Worm (Caenorhabditis elegans) whole organism, young adult: Measurements from ENCODE around the gene chdh-1.
A peak's percentile ranks its signal among the peaks of the same experiment; 100 is the strongest.

Experiments used
- B0019.2 ChIP-seq: fragments of 200-800 bp; sonication (Bioruptor generic); conservative IDR thresholded peaks from 2 replicates; pipeline ENCODE4 v1.3.6; 2022; ENCODE audit warnings: missing genetic modification reagents, missing genetic modification characterization, missing compliant biosample characterization
- C17E4.6 ChIP-seq: fragments of 200-800 bp; sonication (Bioruptor generic); IDR thresholded peaks from 2 replicates; pipeline ENCODE4 v1.3.6; 2022; ENCODE audit warnings: missing genetic modification reagents, missing genetic modification characterization, missing compliant biosample characterization
- F23B12.7 ChIP-seq: sonication (generic microtip); optimal IDR thresholded peaks from 2 replicates; lab custom pipeline; 2017; ENCODE audit warnings: missing genetic modification characterization, mild to moderate bottlenecking, missing compliant biosample characterization, antibody characterized with exemption, moderate library complexity; ENCODE audit not compliant: insufficient read depth
- F39B2.1 ChIP-seq: fragments of 200-800 bp; sonication (Bioruptor generic); IDR thresholded peaks from 2 replicates; pipeline ENCODE4 v1.3.6; 2022; ENCODE audit warnings: missing genetic modification reagents, missing genetic modification characterization, missing compliant biosample characterization
- F52B5.7 ChIP-seq: sonication (generic microtip); optimal IDR thresholded peaks from 2 replicates; lab custom pipeline; 2016; ENCODE audit warnings: mild to moderate bottlenecking, missing genetic modification characterization, missing compliant biosample characterization
- K11D2.4 ChIP-seq: fragments of 200-800 bp; sonication (Bioruptor generic); IDR thresholded peaks from 2 replicates; pipeline ENCODE4 v1.3.6; 2022; ENCODE audit warnings: missing genetic modification reagents, missing genetic modification characterization, missing compliant biosample characterization
- Y53F4B.3 ChIP-seq: fragments of 200-800 bp; sonication (Bioruptor generic); IDR thresholded peaks from 2 replicates; pipeline ENCODE4 v1.3.6; 2022; ENCODE audit warnings: missing genetic modification reagents, missing genetic modification characterization, missing compliant biosample characterization
- Y56A3A.18 ChIP-seq: fragments of 200-800 bp; sonication (Bioruptor generic); IDR thresholded peaks from 2 replicates; pipeline ENCODE4 v1.3.6; 2022; ENCODE audit warnings: missing genetic modification reagents, missing genetic modification characterization, missing compliant biosample characterization
- atf-7 ChIP-seq: sonication (generic microtip); optimal IDR thresholded peaks from 2 replicates; lab custom pipeline; 2017; ENCODE audit warnings: mild to moderate bottlenecking, missing genetic modification characterization, missing compliant biosample characterization
- attf-5 ChIP-seq: fragments of 200-800 bp; sonication (Bioruptor generic); optimal IDR thresholded peaks from 2 replicates; lab custom pipeline; 2018; ENCODE audit warnings: mild to moderate bottlenecking, missing genetic modification characterization, missing compliant biosample characterization
- bed-2 ChIP-seq: fragments of 200-800 bp; sonication (Bioruptor generic); IDR thresholded peaks from 2 replicates; pipeline ENCODE4 v1.3.6; 2022; ENCODE audit warnings: missing genetic modification reagents, missing genetic modification characterization, missing compliant biosample characterization
- ceh-27 ChIP-seq: fragments of 200-800 bp; sonication (Bioruptor generic); optimal IDR thresholded peaks from 2 replicates; lab custom pipeline; 2018; ENCODE audit warnings: mild to moderate bottlenecking, missing genetic modification characterization, moderate library complexity, missing compliant biosample characterization
- ceh-58 ChIP-seq: fragments of 200-800 bp; sonication (Bioruptor generic); IDR thresholded peaks from 2 replicates; pipeline ENCODE4 v1.3.6; 2022; ENCODE audit warnings: missing genetic modification characterization, missing compliant biosample characterization
- ceh-91 ChIP-seq: fragments of 200-800 bp; sonication (Bioruptor generic); IDR thresholded peaks from 2 replicates; pipeline ENCODE4 v1.3.6; 2022; ENCODE audit warnings: missing genetic modification reagents, missing genetic modification characterization, missing compliant biosample characterization
- efl-1 ChIP-seq: fragments of 150-350 bp; optimal IDR thresholded peaks from 2 replicates; lab custom pipeline; 2014; ENCODE audit warnings: missing biosample characterization, missing genetic modification reagents, missing genetic modification characterization
- fkh-3 ChIP-seq: sonication (generic microtip); optimal IDR thresholded peaks from 2 replicates; lab custom pipeline; 2016; ENCODE audit warnings: mild to moderate bottlenecking, missing genetic modification characterization, missing compliant biosample characterization
- hmg-1.2 ChIP-seq: fragments of 200-800 bp; sonication (Bioruptor generic); IDR thresholded peaks from 2 replicates; pipeline ENCODE4 v1.3.6; 2022; ENCODE audit warnings: missing genetic modification reagents, missing genetic modification characterization, missing compliant biosample characterization
- hrde-1 ChIP-seq: sonication (generic microtip); optimal IDR thresholded peaks from 2 replicates; lab custom pipeline; 2016; ENCODE audit warnings: missing genetic modification characterization, mild to moderate bottlenecking, missing compliant biosample characterization, moderate library complexity, missing genotype, missing genetic modification reagents, borderline replicate concordance
- let-607 ChIP-seq, 2 experiments: fragments of 200-800 bp in 1 of 2; sonication (Bioruptor generic) in 1 of 2; sonication (generic microtip) in 1 of 2; optimal IDR thresholded peaks; 2 replicates each; lab custom pipeline; 2016 to 2018; ENCODE audit warnings: mild to moderate bottlenecking in 2 of 2, missing compliant biosample characterization in 2 of 2, missing genetic modification characterization in 2 of 2, moderate library complexity in 2 of 2, missing genotype in 1 of 2
- lin-40 ChIP-seq: sonication (generic microtip); optimal IDR thresholded peaks from 2 replicates; lab custom pipeline; 2016; ENCODE audit warnings: missing genetic modification characterization, mild to moderate bottlenecking, missing compliant biosample characterization, missing genotype, missing genetic modification reagents
- lsl-1 ChIP-seq: fragments of 200-800 bp; sonication (Bioruptor generic); optimal IDR thresholded peaks from 2 replicates; lab custom pipeline; 2018; ENCODE audit warnings: mild to moderate bottlenecking, missing genetic modification characterization, moderate library complexity, missing compliant biosample characterization
- lsy-27 ChIP-seq: sonication (generic microtip); optimal IDR thresholded peaks from 2 replicates; lab custom pipeline; 2017; ENCODE audit warnings: missing genetic modification characterization, mild to moderate bottlenecking, missing compliant biosample characterization, antibody characterized with exemption, missing genotype, borderline replicate concordance; ENCODE audit not compliant: insufficient read depth
- madf-10 ChIP-seq: sonication (generic microtip); optimal IDR thresholded peaks from 2 replicates; lab custom pipeline; 2016; ENCODE audit warnings: mild to moderate bottlenecking, missing genetic modification characterization, missing compliant biosample characterization
- madf-6 ChIP-seq: fragments of 200-800 bp; sonication (Bioruptor generic); IDR thresholded peaks from 2 replicates; pipeline ENCODE4 v1.3.6; 2022; ENCODE audit warnings: missing genetic modification reagents, missing genetic modification characterization, missing compliant biosample characterization
- madf-8 ChIP-seq: fragments of 200-800 bp; sonication (Bioruptor generic); conservative IDR thresholded peaks from 2 replicates; pipeline ENCODE4 v1.3.6; 2022; ENCODE audit warnings: missing genetic modification reagents, missing genetic modification characterization, missing compliant biosample characterization
- mxl-1 ChIP-seq: sonication (generic microtip); optimal IDR thresholded peaks from 2 replicates; lab custom pipeline; 2016; ENCODE audit warnings: missing genetic modification characterization, missing compliant biosample characterization
- nhr-27 ChIP-seq: fragments of 200-800 bp; sonication (Bioruptor generic); optimal IDR thresholded peaks from 2 replicates; lab custom pipeline; 2018; ENCODE audit warnings: mild to moderate bottlenecking, missing genetic modification characterization, moderate library complexity, missing compliant biosample characterization
- rec-8 ChIP-seq, 2 experiments: sonication (generic microtip); optimal IDR thresholded peaks; 2 replicates each; lab custom pipeline; 2016; ENCODE audit warnings: mild to moderate bottlenecking in 2 of 2, missing genetic modification characterization in 2 of 2, missing genetic modification reagents in 2 of 2, missing genotype in 2 of 2, missing biosample characterization in 1 of 2, missing compliant biosample characterization in 1 of 2, moderate library complexity in 1 of 2
- repo-1 ChIP-seq: sonication (generic microtip); optimal IDR thresholded peaks from 2 replicates; lab custom pipeline; 2017; ENCODE audit warnings: mild to moderate bottlenecking, missing genetic modification characterization, missing compliant biosample characterization
- rpc-1 ChIP-seq, 2 experiments: fragments of 150-350 bp in 1 of 2; sonication (generic microtip) in 1 of 2; optimal IDR thresholded peaks; 2 replicates each; lab custom pipeline; 2014 to 2018; ENCODE audit warnings: missing biosample characterization in 1 of 2, missing genetic modification characterization in 1 of 2, missing genetic modification reagents in 1 of 2, missing genotype in 1 of 2
- snpc-3.4 ChIP-seq: sonication (generic microtip); optimal IDR thresholded peaks from 2 replicates; lab custom pipeline; 2017; ENCODE audit warnings: missing genetic modification characterization, mild to moderate bottlenecking, missing compliant biosample characterization, antibody characterized with exemption, moderate library complexity, missing genotype, missing genetic modification reagents
- sptf-2 ChIP-seq: fragments of 200-800 bp; sonication (Bioruptor generic); optimal IDR thresholded peaks from 2 replicates; lab custom pipeline; 2018; ENCODE audit warnings: mild to moderate bottlenecking, missing genetic modification characterization, missing compliant biosample characterization
- unc-62 ChIP-seq: fragments of 150-350 bp; optimal IDR thresholded peaks from 2 replicates; lab custom pipeline; 2014; ENCODE audit warnings: missing biosample characterization, missing genetic modification reagents, missing genetic modification characterization
- ztf-18 ChIP-seq: sonication (generic microtip); optimal IDR thresholded peaks from 2 replicates; lab custom pipeline; 2016; ENCODE audit warnings: missing genotype, mild to moderate bottlenecking, missing genetic modification characterization, missing compliant biosample characterization
- ztf-28 ChIP-seq: fragments of 200-800 bp; sonication (Bioruptor generic); IDR thresholded peaks from 2 replicates; pipeline ENCODE4 v1.3.6; 2022; ENCODE audit warnings: missing genetic modification reagents, missing genetic modification characterization, missing compliant biosample characterization
- ztf-3 ChIP-seq: fragments of 200-800 bp; sonication (Bioruptor generic); optimal IDR thresholded peaks from 2 replicates; lab custom pipeline; 2018; ENCODE audit warnings: mild to moderate bottlenecking, missing genetic modification characterization, missing compliant biosample characterization

chdh-1 gene

ce11 chrII:8658835-8659234 lies 39.9 kb downstream of the chdh-1 start, which contains the start of gene atg-10:
Gene atg-10, plus strand, starts transcription at chrII:8659135.
- TF ChIP-seq F23B12.7 (tag; lab: Kevin White, UChicago) = no peak
- TF ChIP-seq ztf-18 = no peak
- TF ChIP-seq nhr-27 (tag; lab: Kevin White, UChicago) = no peak
- TF ChIP-seq madf-10 = no peak
- TF ChIP-seq let-607 (tag; optimal IDR thresholded peaks at IDR 0.05; lab: Kevin White, UChicago) = no peak
- no peak for TF ChIP-seq efl-1
- TF ChIP-seq rec-8 (tag; optimal IDR thresholded peaks at IDR 0.05; lab: Kevin White, UChicago) = no peak
- TF ChIP-seq atf-7 (tag; lab: Kevin White, UChicago) = no peak
- no peak for TF ChIP-seq repo-1 (tag; lab: Kevin White, UChicago)
- TF ChIP-seq Y56A3A.18 (GFP tag; lab: Robert Waterston, UW) = no peak
- TF ChIP-seq Y53F4B.3 (GFP tag; lab: Robert Waterston, UW) = no peak
- TF ChIP-seq rpc-1 (optimal IDR thresholded peaks at IDR 0.05; lab: Kevin White, UChicago) = no peak
- TF ChIP-seq rpc-1 (tag; optimal IDR thresholded peaks at IDR 0.05; lab: Kevin White, UChicago) = no peak
- no peak for TF ChIP-seq lsy-27

ce11 chrII:8650644-8651159 lies 48.0 kb downstream of the chdh-1 start, which contains the start of gene pyr-1:
Gene pyr-1, plus strand, starts transcription at chrII:8651109.
- no peak for TF ChIP-seq attf-5
- TF ChIP-seq C17E4.6 (GFP tag; lab: Robert Waterston, UW) = no peak
- TF ChIP-seq ztf-28 (GFP tag; lab: Robert Waterston, UW) = no peak
- no peak for TF ChIP-seq madf-10
- TF ChIP-seq B0019.2 (GFP tag; lab: Robert Waterston, UW) = no peak
- peak; percentile 62; the same call in 1 of the 2 replicates for TF ChIP-seq hmg-1.2 (GFP tag; lab: Robert Waterston, UW)

ce11 chrII:8648843-8649242 lies 49.9 kb downstream of the chdh-1 start:
- TF ChIP-seq fkh-3 (tag; lab: Kevin White, UChicago) (no peak), ceh-91 (GFP tag; lab: Robert Waterston, UW) (no peak), hrde-1 (tag; lab: Kevin White, UChicago) (no peak), bed-2 (no peak), madf-8 (GFP tag; lab: Robert Waterston, UW) (peak; percentile 57), efl-1 (peak; percentile 67), madf-6 (GFP tag; lab: Robert Waterston, UW) (peak; percentile 71), hmg-1.2 (GFP tag; lab: Robert Waterston, UW) (peak; percentile 20; the same call in 1 of the 2 replicates), ztf-3 (no peak), ceh-27 (GFP tag; lab: Kevin White, UChicago) (no peak), F52B5.7 (tag; lab: Kevin White, UChicago) (no peak), ceh-58 (GFP tag; lab: Robert Waterston, UW) (no peak), sptf-2 (GFP tag; lab: Kevin White, UChicago) (no peak), mxl-1 (tag; lab: Kevin White, UChicago) (no peak), snpc-3.4 (no peak), lsl-1 (GFP tag; lab: Kevin White, UChicago) (peak; percentile 2), K11D2.4 (GFP tag; lab: Robert Waterston, UW) (no peak), lin-40 (tag; lab: Kevin White, UChicago) (no peak), F39B2.1 (GFP tag; lab: Robert Waterston, UW) (no peak), unc-62 (GFP tag; lab: Kevin White, UChicago) (no peak)
- TF ChIP-seq, all 124 proteins: peak for 5
